Fruit fly (Drosophila melanogaster) whole organism, pupa: ENCODE measurements around the gene CAH9.

Experiments
- CG10348 ChIP-seq: fragments of 200-800 bp; sonication (Bioruptor generic); IDR thresholded peaks from 2 replicates; pipeline ENCODE4 v1.3.6; 2022; ENCODE audit warnings: missing biosample characterization, missing genetic modification characterization
- CG14655 ChIP-seq: fragments of 200-800 bp; sonication (Bioruptor generic); optimal IDR thresholded peaks from 3 replicates; lab custom pipeline; 2017; ENCODE audit warnings: mild to moderate bottlenecking, missing biosample characterization, missing genetic modification reagents, missing genetic modification characterization
- CG9948 ChIP-seq: fragments of 200-800 bp; sonication (Bioruptor generic); optimal IDR thresholded peaks from 2 replicates; lab custom pipeline; 2018; ENCODE audit warnings: missing biosample characterization, mild to moderate bottlenecking, missing genetic modification characterization, moderate library complexity
- EcR ChIP-seq: fragments of 200-800 bp; sonication (Bioruptor generic); optimal IDR thresholded peaks from 3 replicates; lab custom pipeline; 2019; ENCODE audit warnings: missing biosample characterization, missing genetic modification characterization, mild to moderate bottlenecking, moderate library complexity, missing genetic modification reagents
- Pif1A ChIP-seq: fragments of 200-800 bp; sonication (Bioruptor generic); optimal IDR thresholded peaks from 3 replicates; lab custom pipeline; 2016; ENCODE audit warnings: missing biosample characterization, missing genetic modification characterization
- fd96Ca ChIP-seq: fragments of 200-800 bp; sonication (Bioruptor generic); IDR thresholded peaks from 3 replicates; pipeline ENCODE4 v1.3.6; 2022; ENCODE audit warnings: missing biosample characterization, missing genetic modification characterization
- rn ChIP-seq: fragments of 200-800 bp; sonication (Bioruptor generic); IDR thresholded peaks from 2 replicates; pipeline ENCODE4 v1.3.6; 2022; ENCODE audit warnings: missing biosample characterization, missing genetic modification characterization

dm6 chr3R:27148812-27149769, 43.1 kb upstream of the CAH9 start:
- TF ChIP-seq Pif1A (GFP tag; lab: Kevin White, UChicago) = no peak
- no peak for TF ChIP-seq CG10348 (GFP tag; lab: Robert Waterston, UW)
- TF ChIP-seq CG14655 (GFP tag; lab: Kevin White, UChicago) = no peak
- no peak for TF ChIP-seq fd96Ca (GFP tag; lab: Robert Waterston, UW)
- TF ChIP-seq rn (GFP tag; lab: Robert Waterston, UW) = no peak
- TF ChIP-seq CG9948 (tag; lab: Kevin White, UChicago) = no peak
- no peak for TF ChIP-seq EcR
